Fruit fly (Drosophila melanogaster): ENCODE data around the gene MICU1.

DNA sequence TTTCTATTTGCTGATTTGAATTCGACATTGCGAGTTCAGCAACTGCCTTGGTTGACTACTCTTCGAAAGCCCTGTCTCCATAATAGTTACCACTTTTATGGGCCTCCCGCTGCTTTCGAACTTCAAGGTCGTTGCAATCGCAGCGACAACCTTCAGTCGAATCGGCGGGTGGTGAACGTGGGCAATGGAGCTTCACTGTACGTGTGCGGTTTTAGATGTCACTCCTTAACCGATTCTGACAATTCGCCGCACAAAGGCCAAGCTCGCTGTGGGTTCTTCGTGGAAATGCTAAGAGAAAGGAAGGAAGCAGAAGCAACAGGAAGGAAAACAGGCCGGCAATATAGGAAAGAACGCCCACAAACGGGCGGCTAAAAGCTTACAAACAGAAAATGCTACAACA is 29.8 kb upstream of the MICU1 start:
- no peak for TF ChIP-seq EcR (GFP tag; optimal IDR thresholded peaks at IDR 0.05)
- TF ChIP-seq fd96Ca (GFP tag; IDR thresholded peaks at IDR 0.05), result no peak
- no peak for TF ChIP-seq Ets98B (GFP tag; IDR thresholded peaks at IDR 0.05)
- TF ChIP-seq Snoo (tag; optimal IDR thresholded peaks at IDR 0.05), result no peak
- no peak for TF ChIP-seq CG8159 (tag; optimal IDR thresholded peaks at IDR 0.05)
- peak; percentile 11; the same call in 1 of the 3 replicates for TF ChIP-seq CG4496 (GFP tag; IDR thresholded peaks at IDR 0.05)
- no peak for TF ChIP-seq CG15710 (tag; optimal IDR thresholded peaks at IDR 0.05)
- no peak for TF ChIP-seq CG9948 (tag; optimal IDR thresholded peaks at IDR 0.05)
- no peak for TF ChIP-seq CG32121 (GFP tag; IDR thresholded peaks at IDR 0.05)
